Fruit fly (Drosophila melanogaster): ENCODE results near the gene Yp3.

Yp3 gene

dm6 chrX:13756776-13757312 lies 2.5 kb upstream of the Yp3 start, which contains the start of the genes CG32625 and Rtc1 (continued):
- TF ChIP-seq E2f1 (GFP tag; IDR thresholded peaks at IDR 0.05) (no peak), crp (GFP tag; optimal IDR thresholded peaks at IDR 0.05) (no peak), CG3726 (GFP tag; IDR thresholded peaks at IDR 0.05) (no peak), ranshi (GFP tag; IDR thresholded peaks at IDR 0.05) (0 out of 2 replicates have a peak, but pooled peaks have one; percentile 4), pita (GFP tag; optimal IDR thresholded peaks at IDR 0.05) (no peak), Dek (tag; optimal IDR thresholded peaks at IDR 0.05) (peak; percentile 25), CHES-1-like (GFP tag; optimal IDR thresholded peaks at IDR 0.05) (no peak), ci (GFP tag; IDR thresholded peaks at IDR 0.05) (peak; percentile 73; the same call in 2 of the 3 replicates), bbx (GFP tag; IDR thresholded peaks at IDR 0.05; ENCODE audit: partially characterized antibody) (peak; percentile 45), Lhr (GFP tag; optimal IDR thresholded peaks at IDR 0.05) (peak; percentile 51), CG11456 (GFP tag; IDR thresholded peaks at IDR 0.05) (peak; percentile 68; the same call in 1 of the 3 replicates), luna (GFP tag; optimal IDR thresholded peaks at IDR 0.05) (no peak), Mad (GFP tag; optimal IDR thresholded peaks at IDR 0.05) (no peak), CG15514 (GFP tag; optimal IDR thresholded peaks at IDR 0.05) (peak; percentile 42), MESR4 (GFP tag; optimal IDR thresholded peaks at IDR 0.05) (peak; percentile 29), sr (GFP tag; IDR thresholded peaks at IDR 0.05) (no peak), schlank (tag; optimal IDR thresholded peaks at IDR 0.05) (no peak), insv (GFP tag; optimal IDR thresholded peaks at IDR 0.05) (no peak), Bteb2 (GFP tag; optimal IDR thresholded peaks at IDR 0.05) (no peak), tup (GFP tag; optimal IDR thresholded peaks at IDR 0.05) (no peak), Fer3 (tag; optimal IDR thresholded peaks at IDR 0.05) (peak; percentile 46), CG3407 (GFP tag; optimal IDR thresholded peaks at IDR 0.05) (no peak), ase (GFP tag; IDR thresholded peaks at IDR 0.05) (0 out of 3 replicates have a peak, but pooled peaks have one; percentile 52), GATAe (GFP tag; conservative IDR thresholded peaks at IDR 0.05) (no peak), CG10959 (GFP tag; IDR thresholded peaks at IDR 0.05) (no peak), esg (GFP tag; conservative IDR thresholded peaks at IDR 0.05) (no peak), CG2129 (GFP tag; IDR thresholded peaks at IDR 0.05; ENCODE audit: partially characterized antibody) (0 out of 2 replicates have a peak, but pooled peaks have one; percentile 20), CG10147 (GFP tag; optimal IDR thresholded peaks at IDR 0.05) (peak; percentile 53), CG3163 (GFP tag; optimal IDR thresholded peaks at IDR 0.05) (no peak), row (GFP tag; IDR thresholded peaks at IDR 0.05) (peak; percentile 75), sisA (GFP tag; IDR thresholded peaks at IDR 0.05) (no peak; the same call in 1 of the 2 replicates), grn (GFP tag; optimal IDR thresholded peaks at IDR 0.05) (no peak), Dfd (GFP tag; optimal IDR thresholded peaks at IDR 0.05) (no peak), NC2β (GFP tag; optimal IDR thresholded peaks at IDR 0.05) (no peak), CG11247 (GFP tag; IDR thresholded peaks at IDR 0.05) (no peak), dimm (GFP tag; IDR thresholded peaks at IDR 0.05) (no peak), CG4282 (GFP tag; optimal IDR thresholded peaks at IDR 0.05) (no peak), CG12236 (GFP tag; optimal IDR thresholded peaks at IDR 0.05) (no peak), MTF-1 (GFP tag; optimal IDR thresholded peaks at IDR 0.05; ENCODE audit: borderline replicate concordance) (no peak), CG1792 (GFP tag; optimal IDR thresholded peaks at IDR 0.05) (no peak), B-H1 (GFP tag; IDR thresholded peaks at IDR 0.05) (no peak), kah (GFP tag; optimal IDR thresholded peaks at IDR 0.05) (no peak), Sry-δ (GFP tag; optimal IDR thresholded peaks at IDR 0.05) (peak; percentile 20), CG3281 (GFP tag; optimal IDR thresholded peaks at IDR 0.05) (peak; percentile 28), Ssrp (tag; optimal IDR thresholded peaks at IDR 0.05) (peak; percentile 20), Bgb (GFP tag; IDR thresholded peaks at IDR 0.05; ENCODE audit: partially characterized antibody) (peak; percentile 52), shn (GFP tag; optimal IDR thresholded peaks at IDR 0.05) (no peak), Neu2 (GFP tag; optimal IDR thresholded peaks at IDR 0.05; ENCODE audit: borderline replicate concordance) (no peak), Usf (GFP tag; optimal IDR thresholded peaks at IDR 0.05) (no peak), CG4730 (GFP tag; IDR thresholded peaks at IDR 0.05) (0 out of 2 replicates have a peak, but pooled peaks have one; percentile 7)
